Fruit fly (Drosophila melanogaster) whole organism, adult: ENCODE data around the gene Teh3.

Experiments
- CG14711 ChIP-seq: fragments of 200-800 bp; sonication (Bioruptor generic); optimal IDR thresholded peaks from 2 replicates; lab custom pipeline; 2018; ENCODE audit warnings: missing biosample characterization, mild to moderate bottlenecking, missing genetic modification characterization, moderate library complexity
- CG7101 ChIP-seq: fragments of 200-800 bp; sonication (Bioruptor generic); optimal IDR thresholded peaks from 2 replicates; lab custom pipeline; 2018; ENCODE audit warnings: missing biosample characterization, mild to moderate bottlenecking, missing genetic modification characterization, moderate library complexity
- bab1 ChIP-seq: fragments of 200-800 bp; sonication (Bioruptor generic); optimal IDR thresholded peaks from 3 replicates; lab custom pipeline; 2019; ENCODE audit warnings: missing biosample characterization, mild to moderate bottlenecking, missing genetic modification characterization, moderate library complexity
- ovo ChIP-seq: fragments of 200-800 bp; sonication (Bioruptor generic); optimal IDR thresholded peaks from 2 replicates; lab custom pipeline; 2016; ENCODE audit warnings: missing biosample characterization, missing genetic modification characterization
- tj ChIP-seq: fragments of 200-800 bp; sonication (Bioruptor generic); optimal IDR thresholded peaks from 3 replicates; lab custom pipeline; 2017; ENCODE audit warnings: missing biosample characterization, mild to moderate bottlenecking, missing genetic modification characterization, moderate library complexity

- TF ChIP-seq ovo (no peak), tj (GFP tag; lab: Kevin White, UChicago) (peak; percentile 25), CG14711 (tag; lab: Kevin White, UChicago) (no peak), bab1 (GFP tag; lab: Kevin White, UChicago) (peak; percentile 3), CG7101 (tag; lab: Kevin White, UChicago) (no peak)
Observed at dm6 chr3L:4227164-4227563, 42.7 kb upstream of the Teh3 start, which contains the start of gene CG46460.
